Fruit fly (Drosophila melanogaster) whole organism, embryonic: Measurements from ENCODE around the gene spdo.
A peak's percentile ranks its signal among the peaks of the same experiment; 100 is the strongest.

Experiments used
- Abd-B ChIP-seq: fragments of 200-800 bp; sonication (Bioruptor generic); optimal IDR thresholded peaks from 2 replicates; lab custom pipeline; 2018; ENCODE audit warnings: missing biosample characterization, mild to moderate bottlenecking, missing genetic modification characterization, moderate library complexity
- Antp ChIP-seq: fragments of 200-800 bp; sonication (Bioruptor generic); optimal IDR thresholded peaks from 3 replicates; lab custom pipeline; 2016; ENCODE audit warnings: missing biosample characterization, missing genetic modification characterization
- Atf6 ChIP-seq: fragments of 200-800 bp; sonication (Bioruptor generic); IDR thresholded peaks from 2 replicates; pipeline ENCODE4 v1.3.6; 2022; ENCODE audit warnings: missing biosample characterization, missing genetic modification characterization
- B-H2 ChIP-seq: fragments of 200-800 bp; sonication (Bioruptor generic); optimal IDR thresholded peaks from 2 replicates; lab custom pipeline; 2018; ENCODE audit warnings: missing biosample characterization, mild to moderate bottlenecking, missing genetic modification characterization
- BtbVII ChIP-seq: fragments of 200-800 bp; sonication (Bioruptor generic); optimal IDR thresholded peaks from 3 replicates; lab custom pipeline; 2017; ENCODE audit warnings: missing biosample characterization, mild to moderate bottlenecking, missing genetic modification characterization
- CG10209 ChIP-seq: fragments of 200-800 bp; sonication (Bioruptor generic); optimal IDR thresholded peaks from 3 replicates; lab custom pipeline; 2017; ENCODE audit warnings: missing biosample characterization, mild to moderate bottlenecking, missing genetic modification characterization, missing genetic modification reagents
- CG10654 ChIP-seq: fragments of 200-800 bp; sonication (Bioruptor generic); optimal IDR thresholded peaks from 2 replicates; lab custom pipeline; 2016; ENCODE audit warnings: missing biosample characterization, missing genetic modification characterization
- CG11247 ChIP-seq: fragments of 200-800 bp; sonication (Bioruptor generic); IDR thresholded peaks from 2 replicates; pipeline ENCODE4 v1.3.6; 2022; ENCODE audit warnings: missing biosample characterization, missing genetic modification characterization
- CG12071 ChIP-seq: fragments of 200-800 bp; sonication (Bioruptor generic); optimal IDR thresholded peaks from 3 replicates; lab custom pipeline; 2018; ENCODE audit warnings: missing biosample characterization, mild to moderate bottlenecking, missing genetic modification characterization
- CG12155 ChIP-seq: fragments of 200-800 bp; sonication (Bioruptor generic); optimal IDR thresholded peaks from 3 replicates; lab custom pipeline; 2016; ENCODE audit warnings: missing biosample characterization, missing genetic modification characterization
- CG12299 ChIP-seq: fragments of 200-800 bp; sonication (Bioruptor generic); optimal IDR thresholded peaks from 2 replicates; lab custom pipeline; 2018; ENCODE audit warnings: missing biosample characterization, mild to moderate bottlenecking, missing genetic modification characterization
- CG14050 ChIP-seq: fragments of 200-800 bp; sonication (Bioruptor generic); IDR thresholded peaks from 3 replicates; pipeline ENCODE4 v1.3.6; 2022; ENCODE audit warnings: missing biosample characterization, missing genetic modification characterization
- CG15073 ChIP-seq: fragments of 200-800 bp; sonication (Bioruptor generic); optimal IDR thresholded peaks from 2 replicates; lab custom pipeline; 2016; ENCODE audit warnings: missing biosample characterization, missing genetic modification characterization
- CG15514 ChIP-seq: fragments of 200-800 bp; sonication (Bioruptor generic); optimal IDR thresholded peaks from 3 replicates; lab custom pipeline; 2017; ENCODE audit warnings: missing biosample characterization, missing genetic modification characterization, mild to moderate bottlenecking, moderate library complexity, missing genetic modification reagents
- CG1647 ChIP-seq: fragments of 200-800 bp; sonication (Bioruptor generic); optimal IDR thresholded peaks from 3 replicates; lab custom pipeline; 2016; ENCODE audit warnings: missing biosample characterization, missing genetic modification characterization
- CG18764 ChIP-seq: fragments of 200-800 bp; sonication (Bioruptor generic); optimal IDR thresholded peaks from 3 replicates; lab custom pipeline; 2016; ENCODE audit warnings: missing biosample characterization, missing genetic modification characterization
- CG2120 ChIP-seq: fragments of 200-800 bp; sonication (Bioruptor generic); optimal IDR thresholded peaks from 3 replicates; lab custom pipeline; 2016; ENCODE audit warnings: missing biosample characterization, missing genetic modification characterization
- CG30403 ChIP-seq: fragments of 200-800 bp; sonication (Bioruptor generic); optimal IDR thresholded peaks from 3 replicates; lab custom pipeline; 2016; ENCODE audit warnings: missing biosample characterization, missing genetic modification characterization
- CG30431 ChIP-seq: fragments of 200-800 bp; sonication (Bioruptor generic); optimal IDR thresholded peaks from 2 replicates; lab custom pipeline; 2017; ENCODE audit warnings: missing biosample characterization, missing genetic modification characterization
- CG34376 ChIP-seq: fragments of 200-800 bp; sonication (Bioruptor generic); optimal IDR thresholded peaks from 2 replicates; lab custom pipeline; 2018; ENCODE audit warnings: missing biosample characterization, mild to moderate bottlenecking, missing genetic modification characterization
- CG4328 ChIP-seq: fragments of 200-800 bp; sonication (Bioruptor generic); optimal IDR thresholded peaks from 3 replicates; lab custom pipeline; 2017; ENCODE audit warnings: missing biosample characterization, missing genetic modification reagents, missing genetic modification characterization
- CG4707 ChIP-seq: fragments of 200-800 bp; sonication (Bioruptor generic); optimal IDR thresholded peaks from 2 replicates; lab custom pipeline; 2018; ENCODE audit warnings: missing biosample characterization, mild to moderate bottlenecking, missing genetic modification characterization, moderate library complexity
- CG6791 ChIP-seq: fragments of 200-800 bp; sonication (Bioruptor generic); IDR thresholded peaks from 3 replicates; pipeline ENCODE4 v1.3.6; 2022; ENCODE audit warnings: missing biosample characterization, missing genetic modification characterization; ENCODE audit not compliant: partially characterized antibody
- CG8765 ChIP-seq: fragments of 200-800 bp; sonication (Bioruptor generic); IDR thresholded peaks from 2 replicates; pipeline ENCODE4 v1.3.6; 2022; ENCODE audit warnings: missing biosample characterization, missing genetic modification characterization
- CG9215 ChIP-seq: fragments of 200-800 bp; sonication (Bioruptor generic); IDR thresholded peaks from 2 replicates; pipeline ENCODE4 v1.3.6; 2022; ENCODE audit warnings: missing biosample characterization, missing genetic modification characterization
- Dbx ChIP-seq: fragments of 200-800 bp; sonication (Bioruptor generic); IDR thresholded peaks from 3 replicates; pipeline ENCODE4 v1.3.6; 2022; ENCODE audit warnings: missing biosample characterization, missing genetic modification characterization
- Doc3 ChIP-seq: fragments of 200-800 bp; sonication (Bioruptor generic); IDR thresholded peaks from 3 replicates; pipeline ENCODE4 v1.3.6; 2022; ENCODE audit warnings: missing biosample characterization, missing genetic modification characterization; ENCODE audit not compliant: partially characterized antibody
- Dp ChIP-seq: fragments of 200-800 bp; sonication (Bioruptor generic); optimal IDR thresholded peaks from 2 replicates; lab custom pipeline; 2018; ENCODE audit warnings: missing biosample characterization, mild to moderate bottlenecking, missing genetic modification characterization, moderate library complexity
- Eip74EF ChIP-seq, 2 experiments: fragments of 200-800 bp in 1 of 2; fragments of >200 bp in 1 of 2; sonication (Bioruptor generic) in 1 of 2; optimal IDR thresholded peaks; 2 replicates each; lab custom pipeline; 2017 to 2019; ENCODE audit warnings: missing biosample characterization in 2 of 2, missing genetic modification characterization in 2 of 2, mild to moderate bottlenecking in 1 of 2, moderate library complexity in 1 of 2
- H15 ChIP-seq: fragments of 200-800 bp; sonication (Bioruptor generic); IDR thresholded peaks from 3 replicates; pipeline ENCODE4 v1.3.6; 2022; ENCODE audit warnings: missing biosample characterization, missing genetic modification characterization
- Hr51 ChIP-seq, 2 experiments: fragments of 200-800 bp; sonication (Bioruptor generic); optimal IDR thresholded peaks; 2 replicates in 1 of 2; 3 replicates in 1 of 2; lab custom pipeline; 2016 to 2018; ENCODE audit warnings: missing biosample characterization in 2 of 2, missing genetic modification characterization in 2 of 2, mild to moderate bottlenecking in 1 of 2, moderate library complexity in 1 of 2
- Lim3 ChIP-seq: fragments of 200-800 bp; sonication (Bioruptor generic); IDR thresholded peaks from 2 replicates; pipeline ENCODE4 v1.3.6; 2022; ENCODE audit warnings: missing biosample characterization, missing genetic modification characterization
- Mad ChIP-seq: fragments of 200-800 bp; sonication (Bioruptor generic); optimal IDR thresholded peaks from 2 replicates; lab custom pipeline; 2016; ENCODE audit warnings: missing biosample characterization, missing genetic modification characterization
- Nf-YA ChIP-seq: fragments of 200-800 bp; sonication (Bioruptor generic); IDR thresholded peaks from 2 replicates; pipeline ENCODE4 v1.3.6; 2022; ENCODE audit warnings: missing biosample characterization, missing genetic modification characterization
- Sin3A ChIP-seq: fragments of >200 bp; optimal IDR thresholded peaks from 2 replicates; lab custom pipeline; 2018
- Sox100B ChIP-seq: fragments of 200-800 bp; sonication (Bioruptor generic); optimal IDR thresholded peaks from 3 replicates; lab custom pipeline; 2018; ENCODE audit warnings: missing biosample characterization, mild to moderate bottlenecking, missing genetic modification characterization
- Vsx1 ChIP-seq: fragments of 200-800 bp; sonication (Bioruptor generic); optimal IDR thresholded peaks from 2 replicates; lab custom pipeline; 2017; ENCODE audit warnings: missing biosample characterization, mild to moderate bottlenecking, missing genetic modification characterization, missing genetic modification reagents
- al ChIP-seq: fragments of 200-800 bp; sonication (Bioruptor generic); IDR thresholded peaks from 2 replicates; pipeline ENCODE4 v1.3.6; 2022; ENCODE audit warnings: missing biosample characterization, missing genetic modification characterization
- bab2 ChIP-seq: fragments of 200-800 bp; sonication (Bioruptor generic); optimal IDR thresholded peaks from 2 replicates; lab custom pipeline; 2016; ENCODE audit warnings: missing biosample characterization, missing genetic modification characterization
- bcd ChIP-seq: fragments of 200-800 bp; sonication (Bioruptor generic); optimal IDR thresholded peaks from 2 replicates; lab custom pipeline; 2017; ENCODE audit warnings: missing biosample characterization, mild to moderate bottlenecking, missing genetic modification characterization
- chif ChIP-seq, 2 experiments: fragments of 200-800 bp; sonication (Bioruptor generic); optimal IDR thresholded peaks; 3 replicates each; lab custom pipeline; 2016; ENCODE audit warnings: missing biosample characterization in 2 of 2, missing genetic modification characterization in 2 of 2
- cwo ChIP-seq: fragments of 200-800 bp; sonication (Bioruptor generic); optimal IDR thresholded peaks from 3 replicates; lab custom pipeline; 2017; ENCODE audit warnings: missing biosample characterization, missing genetic modification characterization, mild to moderate bottlenecking, moderate library complexity, missing genetic modification reagents
- disco-r ChIP-seq: fragments of 200-800 bp; sonication (Bioruptor generic); optimal IDR thresholded peaks from 2 replicates; lab custom pipeline; 2016; ENCODE audit warnings: missing biosample characterization, missing genetic modification characterization
- gt ChIP-seq: fragments of 200-800 bp; sonication (Bioruptor generic); IDR thresholded peaks from 2 replicates; pipeline ENCODE4 v1.3.6; 2022; ENCODE audit warnings: missing biosample characterization, missing genetic modification characterization
- jumu ChIP-seq: fragments of 200-800 bp; sonication (Bioruptor generic); optimal IDR thresholded peaks from 3 replicates; lab custom pipeline; 2016; ENCODE audit warnings: missing biosample characterization, missing genetic modification characterization
- rib ChIP-seq: fragments of 200-800 bp; sonication (Bioruptor generic); IDR thresholded peaks from 2 replicates; pipeline ENCODE4 v1.3.6; 2022; ENCODE audit warnings: missing biosample characterization, missing genetic modification characterization
- row ChIP-seq: fragments of 200-800 bp; sonication (Bioruptor generic); IDR thresholded peaks from 3 replicates; pipeline ENCODE4 v1.3.6; 2022; ENCODE audit warnings: missing biosample characterization, missing genetic modification characterization
- sqz ChIP-seq: fragments of 200-800 bp; sonication (Bioruptor generic); optimal IDR thresholded peaks from 3 replicates; lab custom pipeline; 2018; ENCODE audit warnings: missing biosample characterization, mild to moderate bottlenecking, missing genetic modification characterization
- sr ChIP-seq: fragments of 200-800 bp; sonication (Bioruptor generic); IDR thresholded peaks from 3 replicates; pipeline ENCODE4 v1.3.6; 2022; ENCODE audit warnings: missing biosample characterization, missing genetic modification characterization
- ttk ChIP-seq: fragments of 200-800 bp; sonication (Bioruptor generic); IDR thresholded peaks from 2 replicates; pipeline ENCODE4 v2.1.2; 2022; ENCODE audit warnings: missing biosample characterization, missing genetic modification characterization
- unpg ChIP-seq: fragments of 200-800 bp; sonication (Bioruptor generic); optimal IDR thresholded peaks from 3 replicates; lab custom pipeline; 2018; ENCODE audit warnings: missing biosample characterization, mild to moderate bottlenecking, missing genetic modification characterization, moderate library complexity

spdo gene

DNA sequence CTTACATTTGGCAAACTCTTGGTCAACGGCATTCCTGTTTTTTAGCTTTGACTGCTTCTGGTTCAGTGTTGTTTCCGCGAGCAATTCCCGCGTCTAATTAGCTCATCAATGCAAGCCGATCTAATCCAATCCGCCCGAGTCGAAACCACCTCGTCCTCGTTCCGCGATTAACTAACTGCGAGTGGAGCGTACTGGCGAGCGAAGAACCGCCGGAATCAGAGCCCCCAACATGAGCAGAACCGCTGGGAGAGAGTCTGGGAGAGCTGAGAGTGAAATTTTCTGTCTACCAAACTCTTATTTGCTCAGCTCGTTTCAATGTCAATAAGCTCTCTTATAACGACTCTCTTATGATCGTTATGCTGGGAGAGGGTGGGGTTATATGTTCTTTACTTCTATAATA is 26.3 kb upstream of the spdo start (continued):
- TF ChIP-seq CG4328 (GFP tag; lab: Kevin White, UChicago): peak; percentile 82
- TF ChIP-seq row (GFP tag; lab: Robert Waterston, UW): peak; percentile 25; the same call in 1 of the 3 replicates
- TF ChIP-seq CG30403: no peak
- peak; percentile 91 for TF ChIP-seq CG11247 (GFP tag; lab: Robert Waterston, UW)
- TF ChIP-seq Atf6 (GFP tag; lab: Robert Waterston, UW): peak; percentile 30; the same call in 1 of the 2 replicates
- TF ChIP-seq Sin3A (lab: Kevin White, UChicago): no peak
- no peak for TF ChIP-seq Eip74EF (GFP tag; optimal IDR thresholded peaks at IDR 0.05; lab: Kevin White, UChicago)
- TF ChIP-seq Nf-YA (GFP tag; lab: Robert Waterston, UW): peak; percentile 84
- TF ChIP-seq unpg: peak; percentile 70
- peak; percentile 60; the same call in 1 of the 3 replicates for TF ChIP-seq H15 (GFP tag; lab: Robert Waterston, UW)
- peak; percentile 67 for TF ChIP-seq Sox100B (GFP tag; lab: Kevin White, UChicago)
- peak; percentile 54 to 74 for TF ChIP-seq chif (GFP tag; optimal IDR thresholded peaks at IDR 0.05; lab: Kevin White, UChicago)
- no peak for TF ChIP-seq gt (GFP tag; lab: Robert Waterston, UW)
- peak; percentile 79 for TF ChIP-seq sr (GFP tag; lab: Robert Waterston, UW)
- peak; percentile 88 for TF ChIP-seq Vsx1 (GFP tag; lab: Kevin White, UChicago)
- no peak for TF ChIP-seq CG15073 (GFP tag; lab: Kevin White, UChicago)
- peak; percentile 68 for TF ChIP-seq CG4707 (GFP tag; lab: Kevin White, UChicago)
- peak; percentile 59 for TF ChIP-seq jumu (GFP tag; lab: Kevin White, UChicago)
- peak; percentile 58 for TF ChIP-seq sqz
- TF ChIP-seq al (GFP tag; lab: Robert Waterston, UW): no peak; the same call in 1 of the 2 replicates
- TF ChIP-seq Hr51 (GFP tag; optimal IDR thresholded peaks at IDR 0.05; lab: Kevin White, UChicago): peak in 1 of 2 experiments; percentile 76
- peak; percentile 72 for TF ChIP-seq Antp (GFP tag; lab: Kevin White, UChicago)
- TF ChIP-seq CG8765 (GFP tag; lab: Robert Waterston, UW): no peak
- peak; percentile 90 for TF ChIP-seq BtbVII (GFP tag; lab: Kevin White, UChicago)
- no peak for TF ChIP-seq Abd-B (GFP tag; lab: Kevin White, UChicago)
- TF ChIP-seq rib (GFP tag; lab: Robert Waterston, UW): peak; percentile 90
- no peak for TF ChIP-seq Doc3 (GFP tag; lab: Robert Waterston, UW)
- TF ChIP-seq CG14050 (GFP tag; lab: Robert Waterston, UW): no peak
- TF ChIP-seq CG15514 (GFP tag; lab: Kevin White, UChicago): peak; percentile 75
- TF ChIP-seq bab2 (GFP tag; lab: Kevin White, UChicago): peak; percentile 85
- TF ChIP-seq CG34376 (GFP tag; lab: Kevin White, UChicago): peak; percentile 73
- TF ChIP-seq CG10209 (GFP tag; lab: Kevin White, UChicago): peak; percentile 84
- TF ChIP-seq CG2120 (GFP tag; lab: Kevin White, UChicago): peak; percentile 75
- peak; percentile 70 for TF ChIP-seq Mad (GFP tag; lab: Kevin White, UChicago)
- peak; percentile 94 for TF ChIP-seq Dbx (GFP tag; lab: Robert Waterston, UW)
- peak; percentile 16 for TF ChIP-seq B-H2 (GFP tag; lab: Kevin White, UChicago)
- TF ChIP-seq ttk (GFP tag; lab: Robert Waterston, UW): peak; percentile 14; the same call in 1 of the 2 replicates
- TF ChIP-seq bcd (GFP tag; lab: Kevin White, UChicago): peak; percentile 78
- no peak for TF ChIP-seq CG9215 (GFP tag; lab: Robert Waterston, UW)
- TF ChIP-seq Lim3 (GFP tag; lab: Robert Waterston, UW): no peak
- no peak for TF ChIP-seq CG6791 (GFP tag; lab: Robert Waterston, UW)
- peak; percentile 21 for TF ChIP-seq CG30431 (GFP tag; lab: Kevin White, UChicago)
- TF ChIP-seq CG1647 (GFP tag; lab: Kevin White, UChicago): peak; percentile 87
- peak; percentile 41 for TF ChIP-seq CG12155 (GFP tag; lab: Kevin White, UChicago)
- no peak for TF ChIP-seq CG12299 (tag; lab: Kevin White, UChicago)
- peak; percentile 74 for TF ChIP-seq cwo (GFP tag; lab: Kevin White, UChicago)
- TF ChIP-seq CG18764 (GFP tag; lab: Kevin White, UChicago): peak; percentile 81
- TF ChIP-seq CG10654: peak; percentile 87
- no peak for TF ChIP-seq Dp (GFP tag; lab: Kevin White, UChicago)
- peak; percentile 82 for TF ChIP-seq disco-r (GFP tag; lab: Kevin White, UChicago)
- TF ChIP-seq CG12071 (GFP tag; lab: Kevin White, UChicago): peak; percentile 88
